Worm (Caenorhabditis elegans) whole organism, L4 larva: ENCODE results near the gene sru-7.

Experiments used
- R02D3.7 ChIP-seq: fragments of 150-350 bp; sonication (generic microtip); optimal IDR thresholded peaks from 3 replicates; lab custom pipeline; 2014; ENCODE audit warnings: missing biosample characterization, missing genetic modification characterization
- aly-2 ChIP-seq: sonication (generic microtip); optimal IDR thresholded peaks from 2 replicates; lab custom pipeline; 2018; ENCODE audit warnings: missing biosample characterization, missing genetic modification characterization
- fkh-10 ChIP-seq: fragments of 150-350 bp; optimal IDR thresholded peaks from 2 replicates; lab custom pipeline; 2014; ENCODE audit warnings: missing biosample characterization, missing genetic modification reagents, missing genetic modification characterization
- nhr-11 ChIP-seq: fragments of 150-350 bp; optimal IDR thresholded peaks from 2 replicates; lab custom pipeline; 2014; ENCODE audit warnings: missing biosample characterization, missing genetic modification characterization
- nhr-77 ChIP-seq: fragments of 150-350 bp; optimal IDR thresholded peaks from 2 replicates; lab custom pipeline; 2014; ENCODE audit warnings: missing biosample characterization, missing genetic modification characterization
- skn-1 ChIP-seq: fragments of 150-350 bp; optimal IDR thresholded peaks from 2 replicates; lab custom pipeline; 2014; ENCODE audit warnings: missing biosample characterization, missing genetic modification characterization

- TF ChIP-seq fkh-10 (GFP tag; lab: Kevin White, UChicago) = no peak
- no peak for TF ChIP-seq nhr-77 (tag; lab: Kevin White, UChicago)
- TF ChIP-seq skn-1 (tag; lab: Kevin White, UChicago) = no peak
- TF ChIP-seq nhr-11 = no peak
- TF ChIP-seq R02D3.7 (tag; lab: Kevin White, UChicago) = no peak
- TF ChIP-seq aly-2 (tag; lab: Kevin White, UChicago) = no peak
These were observed 20.3 kb downstream of the sru-7 start, which contains the start of gene C09G4.4 for ce11 chrIV:8512679-8513078.
